Worm (Caenorhabditis elegans) whole organism, L1 larva: ENCODE data around the gene fbxa-199.

Experiments
- C34B4.2 ChIP-seq: sonication (generic microtip); optimal IDR thresholded peaks from 2 replicates; lab custom pipeline; 2017; ENCODE audit warnings: mild to moderate bottlenecking, missing genetic modification characterization, missing compliant biosample characterization
- alr-1 ChIP-seq: fragments of 200-800 bp; sonication (Bioruptor generic); optimal IDR thresholded peaks from 2 replicates; lab custom pipeline; 2018; ENCODE audit warnings: borderline replicate concordance, mild to moderate bottlenecking, missing genetic modification characterization, missing compliant biosample characterization
- aly-2 ChIP-seq: fragments of 150-350 bp; optimal IDR thresholded peaks from 2 replicates; lab custom pipeline; 2014; ENCODE audit warnings: missing biosample characterization, missing genetic modification characterization
- blmp-1 ChIP-seq: fragments of 150-350 bp; optimal IDR thresholded peaks from 2 replicates; lab custom pipeline; 2014; ENCODE audit warnings: missing biosample characterization, missing genetic modification characterization
- ceh-63 ChIP-seq: fragments of 200-800 bp; sonication (Bioruptor generic); optimal IDR thresholded peaks from 2 replicates; lab custom pipeline; 2018; ENCODE audit warnings: mild to moderate bottlenecking, missing genetic modification characterization, missing compliant biosample characterization
- ceh-82 ChIP-seq, 3 experiments: fragments of 150-350 bp in 1 of 3; sonication (generic microtip) in 2 of 3; optimal IDR thresholded peaks; 2 replicates each; lab custom pipeline; 2014 to 2017; ENCODE audit warnings: missing biosample characterization in 3 of 3, missing genetic modification characterization in 3 of 3
- ceh-88 ChIP-seq: fragments of 200-800 bp; sonication (Bioruptor generic); IDR thresholded peaks from 2 replicates; pipeline ENCODE4 v1.3.6; 2022; ENCODE audit warnings: missing genetic modification characterization, missing compliant biosample characterization
- dpl-1 ChIP-seq, 3 experiments: fragments of 150-350 bp in 2 of 3; sonication (generic microtip) in 1 of 3; optimal IDR thresholded peaks; 2 replicates each; lab custom pipeline; 2014 to 2017; ENCODE audit warnings: missing biosample characterization in 3 of 3, missing genetic modification characterization in 3 of 3, missing genetic modification reagents in 3 of 3
- efl-1 ChIP-seq, 4 experiments: fragments of 150-350 bp; optimal IDR thresholded peaks in 3 of 4; peaks in 1 of 4; 1 replicate in 1 of 4; 2 replicates in 3 of 4; lab custom pipeline; 2014; ENCODE audit warnings: missing biosample characterization in 2 of 4, missing genetic modification characterization in 2 of 4, missing genetic modification reagents in 2 of 4
- egl-27 ChIP-seq, 2 experiments: fragments of 150-350 bp in 1 of 2; sonication (generic microtip); optimal IDR thresholded peaks; 3 replicates each; lab custom pipeline; 2017 to 2018; ENCODE audit warnings: missing biosample characterization in 2 of 2, missing genetic modification characterization in 2 of 2, missing genetic modification reagents in 2 of 2
- elt-2 ChIP-seq: sonication (generic microtip); optimal IDR thresholded peaks from 2 replicates; lab custom pipeline; 2016; ENCODE audit warnings: missing genetic modification characterization, mild to moderate bottlenecking, inconsistent platforms, missing compliant biosample characterization, missing genetic modification reagents
- fkh-10 ChIP-seq: sonication (generic microtip); optimal IDR thresholded peaks from 2 replicates; lab custom pipeline; 2017; ENCODE audit warnings: missing biosample characterization, missing genetic modification reagents, missing genetic modification characterization
- fkh-4 ChIP-seq: sonication (generic microtip); optimal IDR thresholded peaks from 2 replicates; lab custom pipeline; 2016; ENCODE audit warnings: missing compliant biosample characterization, missing genetic modification characterization, borderline replicate concordance
- fkh-8 ChIP-seq: sonication (generic microtip); optimal IDR thresholded peaks from 2 replicates; lab custom pipeline; 2016; ENCODE audit warnings: mild to moderate bottlenecking, missing genetic modification characterization, missing compliant biosample characterization
- hlh-17 ChIP-seq: fragments of 200-800 bp; sonication (Bioruptor generic); optimal IDR thresholded peaks from 2 replicates; lab custom pipeline; 2018; ENCODE audit warnings: missing genetic modification characterization, mild to moderate bottlenecking, missing compliant biosample characterization, moderate library complexity, borderline replicate concordance
- hlh-4 ChIP-seq: sonication (generic microtip); optimal IDR thresholded peaks from 2 replicates; lab custom pipeline; 2016; ENCODE audit warnings: mild to moderate bottlenecking, missing genetic modification characterization, missing compliant biosample characterization
- jun-1 ChIP-seq: fragments of 150-350 bp; optimal IDR thresholded peaks from 2 replicates; lab custom pipeline; 2014; ENCODE audit warnings: missing biosample characterization, missing genetic modification reagents, missing genetic modification characterization
- lir-3 ChIP-seq: sonication (generic microtip); optimal IDR thresholded peaks from 2 replicates; lab custom pipeline; 2016; ENCODE audit warnings: mild to moderate bottlenecking, missing genetic modification characterization, moderate library complexity, missing compliant biosample characterization; ENCODE audit not compliant: poor library complexity
- mef-2 ChIP-seq: fragments of 150-350 bp; optimal IDR thresholded peaks from 2 replicates; lab custom pipeline; 2014; ENCODE audit warnings: missing biosample characterization, missing genetic modification characterization
- nhr-19 ChIP-seq: fragments of 200-800 bp; sonication (Bioruptor generic); conservative IDR thresholded peaks from 2 replicates; pipeline ENCODE4 v1.3.6; 2022; ENCODE audit warnings: missing genetic modification characterization, missing compliant biosample characterization
- nhr-237 ChIP-seq: fragments of 150-350 bp; optimal IDR thresholded peaks from 2 replicates; lab custom pipeline; 2014; ENCODE audit warnings: missing biosample characterization, missing genetic modification characterization
- nhr-71 ChIP-seq: sonication (generic microtip); optimal IDR thresholded peaks from 2 replicates; lab custom pipeline; 2016; ENCODE audit warnings: mild to moderate bottlenecking, missing genetic modification characterization, moderate library complexity, missing compliant biosample characterization
- nhr-76 ChIP-seq: sonication (generic microtip); optimal IDR thresholded peaks from 2 replicates; lab custom pipeline; 2017; ENCODE audit warnings: missing biosample characterization, missing genetic modification characterization
- pag-3 ChIP-seq: sonication (generic microtip); optimal IDR thresholded peaks from 2 replicates; lab custom pipeline; 2017; ENCODE audit warnings: missing genetic modification characterization, mild to moderate bottlenecking, missing compliant biosample characterization, antibody characterized with exemption, borderline replicate concordance; ENCODE audit not compliant: insufficient read depth
- pax-3 ChIP-seq: fragments of 200-800 bp; sonication (Bioruptor generic); optimal IDR thresholded peaks from 2 replicates; lab custom pipeline; 2018; ENCODE audit warnings: mild to moderate bottlenecking, missing genetic modification characterization, moderate library complexity, missing compliant biosample characterization
- rnt-1 ChIP-seq: sonication (generic microtip); optimal IDR thresholded peaks from 2 replicates; lab custom pipeline; 2016; ENCODE audit warnings: mild to moderate bottlenecking, missing genetic modification characterization, moderate library complexity, missing compliant biosample characterization
- skn-1 ChIP-seq: fragments of 150-350 bp; optimal IDR thresholded peaks from 2 replicates; lab custom pipeline; 2014; ENCODE audit warnings: missing biosample characterization, missing genetic modification characterization
- snu-23 ChIP-seq: sonication (generic microtip); optimal IDR thresholded peaks from 2 replicates; lab custom pipeline; 2016; ENCODE audit warnings: missing genetic modification characterization, missing compliant biosample characterization
- unc-130 ChIP-seq: fragments of 150-350 bp; optimal IDR thresholded peaks from 2 replicates; lab custom pipeline; 2017; ENCODE audit warnings: missing biosample characterization, missing genetic modification characterization, inconsistent platforms
- unc-86 ChIP-seq: sonication (generic microtip); optimal IDR thresholded peaks from 2 replicates; lab custom pipeline; 2016; ENCODE audit warnings: missing genetic modification characterization, missing compliant biosample characterization
- ztf-4 ChIP-seq: fragments of 150-350 bp; optimal IDR thresholded peaks from 2 replicates; lab custom pipeline; 2014; ENCODE audit warnings: missing biosample characterization, missing genetic modification characterization

Gene fbxa-199

ce11 chrV:15406928-15407327, 8.3 kb upstream of the fbxa-199 start, which contains the start of gene srh-257:
Gene srh-257, plus strand, starts transcription at chrV:15407228.
- no peak for TF ChIP-seq egl-27 (tag; optimal IDR thresholded peaks at IDR 0.05; lab: Kevin White, UChicago)
- TF ChIP-seq aly-2 (tag; lab: Kevin White, UChicago) = no peak
- no peak for TF ChIP-seq blmp-1 (tag; lab: Kevin White, UChicago)
- TF ChIP-seq mef-2 = no peak
- TF ChIP-seq nhr-237 (tag; lab: Kevin White, UChicago) = no peak
- TF ChIP-seq alr-1 (tag; lab: Kevin White, UChicago) = no peak
- no peak for TF ChIP-seq nhr-19 (GFP tag; lab: Robert Waterston, UW)

DNA sequence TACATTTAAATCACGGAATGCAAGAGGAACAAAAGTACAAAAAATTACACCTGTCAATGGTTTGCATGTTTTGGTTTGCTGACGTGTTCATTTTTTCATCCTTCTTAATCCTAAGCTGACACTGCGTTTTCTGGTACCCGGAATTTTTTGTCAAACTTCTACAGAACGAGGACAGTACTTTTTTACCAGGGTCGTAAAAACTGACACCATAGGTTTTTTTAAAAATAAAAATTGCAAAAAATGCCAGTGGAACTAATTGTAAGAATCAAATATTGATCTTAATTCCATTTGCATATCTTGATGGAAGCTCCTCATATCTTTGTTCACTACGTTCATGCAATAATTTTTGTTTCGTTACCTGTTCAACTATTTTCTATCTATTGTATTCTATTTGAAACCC, 6.2 kb upstream of the fbxa-199 start, which contains the start of gene srh-258:
TSS of gene srh-258 (plus strand) at position 301 of the 400 bp plus-strand sequence.
- TF ChIP-seq pag-3 (tag; lab: Kevin White, UChicago) (no peak), hlh-17 (GFP tag; lab: Kevin White, UChicago) (no peak), ceh-88 (GFP tag; lab: Robert Waterston, UW) (no peak), elt-2 (no peak), nhr-71 (tag; lab: Kevin White, UChicago) (no peak), lir-3 (tag; lab: Kevin White, UChicago) (no peak), fkh-4 (tag; lab: Kevin White, UChicago) (no peak), nhr-237 (tag; lab: Kevin White, UChicago) (no peak), skn-1 (tag; lab: Kevin White, UChicago) (no peak), ceh-82 (tag; optimal IDR thresholded peaks at IDR 0.05; lab: Kevin White, UChicago) (no peak), rnt-1 (tag; lab: Kevin White, UChicago) (no peak), nhr-76 (tag; lab: Kevin White, UChicago) (no peak), fkh-10 (GFP tag; lab: Kevin White, UChicago) (no peak), aly-2 (tag; lab: Kevin White, UChicago) (no peak), unc-130 (tag; lab: Kevin White, UChicago) (no peak), fkh-8 (tag; lab: Kevin White, UChicago) (no peak), jun-1 (tag; lab: Kevin White, UChicago) (no peak), ceh-63 (GFP tag; lab: Kevin White, UChicago) (no peak), ztf-4 (no peak)

DNA sequence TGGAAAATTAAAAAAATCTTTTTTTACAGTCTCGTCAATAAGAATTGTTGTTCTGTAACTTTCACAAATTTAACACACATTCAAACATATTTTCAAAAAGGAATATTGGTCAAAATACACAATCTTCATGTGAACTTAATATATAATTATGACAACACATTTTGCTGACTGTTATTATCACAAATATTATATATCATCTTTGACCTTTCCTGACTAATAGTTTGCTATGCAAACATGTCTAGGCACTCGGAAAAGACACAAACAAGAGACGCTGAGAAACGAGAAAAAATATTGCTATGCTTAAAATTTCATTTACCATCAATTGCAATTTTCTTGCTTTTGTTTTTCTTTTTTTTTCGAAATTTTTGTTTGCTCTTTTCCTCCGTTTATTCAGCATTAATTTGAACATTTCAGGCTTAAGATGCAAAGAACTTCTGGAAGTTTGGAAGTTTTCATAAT, 3.3 kb upstream of the fbxa-199 start, which contains the start of gene fbxa-135:
TSS of gene fbxa-135 (plus strand) at position 409 of the 459 bp plus-strand sequence.
- no peak for TF ChIP-seq fkh-10 (GFP tag; lab: Kevin White, UChicago)
- peak; percentile 3 for TF ChIP-seq elt-2
- TF ChIP-seq nhr-71 (tag; lab: Kevin White, UChicago) = no peak
- no peak for TF ChIP-seq C34B4.2 (tag; lab: Kevin White, UChicago)
- TF ChIP-seq snu-23 = no peak
- TF ChIP-seq pax-3 (tag; lab: Kevin White, UChicago) = no peak

DNA sequence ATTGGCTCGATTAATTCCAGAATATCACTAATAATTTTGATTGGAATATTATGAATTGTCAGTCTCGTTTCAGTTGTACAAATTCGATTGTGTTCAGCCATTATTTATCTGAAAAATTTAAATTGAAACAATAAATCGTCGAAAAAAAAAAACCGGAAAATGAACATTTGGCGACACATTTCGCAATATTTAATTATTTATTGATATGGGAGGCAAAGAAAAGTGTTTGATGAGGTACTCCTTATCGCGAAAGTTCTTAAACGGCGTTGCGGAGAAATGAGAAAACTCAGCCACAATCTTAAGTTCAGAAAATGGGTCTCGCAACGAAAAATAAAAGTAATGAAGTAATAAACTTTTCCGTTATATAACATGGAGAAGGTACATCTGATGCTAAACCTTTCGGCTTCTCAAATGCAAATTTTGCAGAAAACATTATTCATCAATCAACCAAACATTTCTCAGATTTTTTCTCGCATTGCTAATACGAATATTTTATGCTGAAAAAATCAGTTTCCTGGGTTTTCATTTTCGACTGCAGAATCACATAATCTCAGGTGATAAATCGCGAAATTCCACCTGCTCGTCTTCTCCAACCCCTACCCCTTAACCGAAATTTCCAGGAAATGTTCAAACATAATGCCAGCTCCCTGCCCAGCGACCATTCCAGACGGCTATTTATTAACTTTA, 1.2 kb upstream of the fbxa-199 start, which contains the start of the genes T06E6.15 and sri-7:
TSS of gene T06E6.15 (minus strand) at position 101 of the 687 bp plus-strand sequence.
TSS of gene sri-7 (plus strand) at position 637 of the 687 bp plus-strand sequence.
- TF ChIP-seq unc-130 (tag; lab: Kevin White, UChicago) (no peak), hlh-4 (tag; lab: Kevin White, UChicago) (peak; percentile 89), ztf-4 (no peak), efl-1 (optimal IDR thresholded peaks at IDR 0.05; lab: Kevin White, UChicago) (no peak), efl-1 (GFP tag; optimal IDR thresholded peaks at IDR 0.05 in 1 of 2; lab: Kevin White, UChicago) (peak in 1 of 2 experiments; percentile 40), unc-86 (tag; lab: Kevin White, UChicago) (no peak), dpl-1 (GFP tag; optimal IDR thresholded peaks at IDR 0.05; lab: Kevin White, UChicago) (no peak), nhr-71 (tag; lab: Kevin White, UChicago) (no peak), ceh-82 (tag; optimal IDR thresholded peaks at IDR 0.05; lab: Kevin White, UChicago) (no peak)
